Fruit fly (Drosophila melanogaster): ENCODE data around the gene Smn.

Smn gene

DNA sequence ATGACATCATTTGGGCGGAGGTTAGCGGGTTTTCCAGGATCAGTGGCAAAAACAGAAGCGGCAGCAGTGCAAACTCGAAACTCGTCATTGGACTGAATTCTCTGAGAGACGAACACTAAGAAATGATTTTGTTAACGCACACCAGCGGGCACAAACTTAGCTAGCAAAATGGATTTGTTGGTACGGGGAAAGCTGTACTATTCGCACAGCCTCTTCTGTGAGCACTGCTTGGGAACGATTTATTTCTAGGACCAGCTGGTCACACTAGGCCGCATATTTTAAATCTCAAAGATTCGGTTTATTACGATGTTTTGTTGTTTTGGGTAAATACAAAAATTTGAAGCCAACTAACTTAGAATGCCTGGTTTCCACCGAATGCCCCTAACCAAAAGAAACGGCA lies 27.8 kb upstream of the Smn start, which contains the start of gene CG4098 (continued):
- TF ChIP-seq CG42726 (GFP tag; IDR thresholded peaks at IDR 0.05; ENCODE audit: partially characterized antibody) (no peak), B-H1 (GFP tag; IDR thresholded peaks at IDR 0.05) (peak; percentile 24; the same call in 2 of the 3 replicates), CG13424 (tag; optimal IDR thresholded peaks at IDR 0.05) (peak; percentile 59), CG4820 (GFP tag; optimal IDR thresholded peaks at IDR 0.05) (no peak), kay (GFP tag; optimal IDR thresholded peaks at IDR 0.05) (peak; percentile 2), pum (GFP tag; optimal IDR thresholded peaks at IDR 0.05) (peak; percentile 60), Oli (tag; optimal IDR thresholded peaks at IDR 0.05) (peak; percentile 1), CoRest (tag; optimal IDR thresholded peaks at IDR 0.05) (peak; percentile 38), CG17802 (tag; optimal IDR thresholded peaks at IDR 0.05) (no peak), lov (optimal IDR thresholded peaks at IDR 0.05) (no peak), lov (GFP tag; IDR thresholded peaks at IDR 0.05) (0 out of 3 replicates have a peak, but pooled peaks have one; percentile 9), Usf (GFP tag; optimal IDR thresholded peaks at IDR 0.05) (no peak), peb (GFP tag; IDR thresholded peaks at IDR 0.05) (no peak), dysf (GFP tag; IDR thresholded peaks at IDR 0.05) (peak; percentile 70), GATAe (GFP tag; conservative IDR thresholded peaks at IDR 0.05) (no peak), sisA (GFP tag; IDR thresholded peaks at IDR 0.05) (peak; percentile 65), gem (tag; optimal IDR thresholded peaks at IDR 0.05) (peak; percentile 48), YL-1 (GFP tag; optimal IDR thresholded peaks at IDR 0.05) (peak; percentile 37), pan (optimal IDR thresholded peaks at IDR 0.05) (no peak), pan (GFP tag; optimal IDR thresholded peaks at IDR 0.05 in 1 of 2, IDR thresholded peaks at IDR 0.05 in 1 of 2) (peak in 1 of 2 experiments; percentile 71), Taf1 (GFP tag; IDR thresholded peaks at IDR 0.05) (peak; percentile 65), MBD-R2 (GFP tag; IDR thresholded peaks at IDR 0.05) (peak; percentile 95), Camta (GFP tag; optimal IDR thresholded peaks at IDR 0.05) (peak; percentile 48), D19A (tag; optimal IDR thresholded peaks at IDR 0.05) (no peak), CG4328 (GFP tag; optimal IDR thresholded peaks at IDR 0.05) (no peak), NfI (GFP tag; optimal IDR thresholded peaks at IDR 0.05) (peak; percentile 68), sd (tag; optimal IDR thresholded peaks at IDR 0.05) (peak; percentile 37), Opbp (GFP tag; IDR thresholded peaks at IDR 0.05; ENCODE audit: partially characterized antibody) (no peak; the same call in 2 of the 3 replicates), Hmx (GFP tag; optimal IDR thresholded peaks at IDR 0.05) (no peak), CkIIα-i1 (GFP tag; IDR thresholded peaks at IDR 0.05) (no peak), CG1832 (GFP tag; optimal IDR thresholded peaks at IDR 0.05) (no peak), CrebB (tag; optimal IDR thresholded peaks at IDR 0.05) (peak; percentile 2), toy (GFP tag; IDR thresholded peaks at IDR 0.05) (no peak), tap (tag; optimal IDR thresholded peaks at IDR 0.05) (peak; percentile 18), C15 (GFP tag; IDR thresholded peaks at IDR 0.05) (no peak), CG7271 (tag; optimal IDR thresholded peaks at IDR 0.05) (no peak), CG10654 (GFP tag; optimal IDR thresholded peaks at IDR 0.05) (peak; percentile 30), vvl (GFP tag; IDR thresholded peaks at IDR 0.05) (peak; percentile 90), dan (GFP tag; IDR thresholded peaks at IDR 0.05) (no peak), Ssrp (tag; optimal IDR thresholded peaks at IDR 0.05) (peak; percentile 15), Dip2 (GFP tag; IDR thresholded peaks at IDR 0.05) (no peak), maf-S (GFP tag; optimal IDR thresholded peaks at IDR 0.05) (peak; percentile 19), D19B (GFP tag; optimal IDR thresholded peaks at IDR 0.05) (no peak), CG8924 (tag; optimal IDR thresholded peaks at IDR 0.05) (peak; percentile 1), H15 (GFP tag; IDR thresholded peaks at IDR 0.05) (peak; percentile 62; the same call in 1 of the 3 replicates), abd-A (tag; optimal IDR thresholded peaks at IDR 0.05) (no peak), klu (GFP tag; IDR thresholded peaks at IDR 0.05) (no peak), CG4730 (GFP tag; IDR thresholded peaks at IDR 0.05) (peak; percentile 45; the same call in 1 of the 2 replicates), CG13296 (GFP tag; optimal IDR thresholded peaks at IDR 0.05) (peak; percentile 28), CG10366 (GFP tag; IDR thresholded peaks at IDR 0.05) (peak; percentile 76), CG1233 (GFP tag; optimal IDR thresholded peaks at IDR 0.05) (peak; percentile 25), CG7963 (GFP tag; IDR thresholded peaks at IDR 0.05; ENCODE audit: partially characterized antibody) (no peak)

Measured in whole organism, embryonic.